Fruit fly (Drosophila melanogaster): ENCODE results near the gene pira.

- TF ChIP-seq br (GFP tag; optimal IDR thresholded peaks at IDR 0.05) (no peak), dmrt93B (GFP tag; optimal IDR thresholded peaks at IDR 0.05) (no peak), lola (GFP tag; optimal IDR thresholded peaks at IDR 0.05) (no peak)
Observed at dm6 chrX:12724287-12725186, 38.9 kb downstream of the pira start.
